Fruit fly (Drosophila melanogaster): ENCODE measurements around the gene CG14005.

Gene CG14005

dm6 chr2L:5801926-5802325 is at the start of gene CG14005, which contains the start of gene CG7239:
CG14005 (minus strand) TSS chr2L:5801975.
CG7239 (plus strand) TSS chr2L:5802220.
- TF ChIP-seq pan (optimal IDR thresholded peaks at IDR 0.05) (no peak), EcR (GFP tag; optimal IDR thresholded peaks at IDR 0.05) (no peak), Dll (optimal IDR thresholded peaks at IDR 0.05) (no peak), usp (GFP tag; optimal IDR thresholded peaks at IDR 0.05) (no peak)

- no peak for TF ChIP-seq pan (optimal IDR thresholded peaks at IDR 0.05)
- no peak for TF ChIP-seq usp (GFP tag; optimal IDR thresholded peaks at IDR 0.05)
- TF ChIP-seq EcR (GFP tag; optimal IDR thresholded peaks at IDR 0.05) = no peak
- no peak for TF ChIP-seq CG8478 (optimal IDR thresholded peaks at IDR 0.05)
- TF ChIP-seq psq (optimal IDR thresholded peaks at IDR 0.05) = no peak
- TF ChIP-seq Dll (optimal IDR thresholded peaks at IDR 0.05) = no peak
These were observed 21.9 kb upstream of the CG14005 start, which contains the start of gene TrissinR for dm6 chr2L:5823704-5824103. TrissinR (plus strand) TSS chr2L:5824004.

- TF ChIP-seq usp (GFP tag; optimal IDR thresholded peaks at IDR 0.05) (no peak), Dll (optimal IDR thresholded peaks at IDR 0.05) (no peak), CG8478 (optimal IDR thresholded peaks at IDR 0.05) (no peak), psq (optimal IDR thresholded peaks at IDR 0.05) (no peak)
These were observed 19.2 kb upstream of the CG14005 start for dm6 chr2L:5820930-5821329.

dm6 chr2L:5818343-5818742 is 16.6 kb upstream of the CG14005 start, which contains the start of gene COX6CL:
COX6CL (minus strand) TSS chr2L:5818443.
- no peak for TF ChIP-seq usp (GFP tag; optimal IDR thresholded peaks at IDR 0.05)

dm6 chr2L:5811274-5811673 is 9.5 kb upstream of the CG14005 start, which contains the start of gene CG43307:
CG43307 (plus strand) TSS chr2L:5811574.
- TF ChIP-seq pan (optimal IDR thresholded peaks at IDR 0.05) (no peak), usp (GFP tag; optimal IDR thresholded peaks at IDR 0.05) (no peak), Dll (optimal IDR thresholded peaks at IDR 0.05) (no peak), psq (optimal IDR thresholded peaks at IDR 0.05) (no peak)

dm6 chr2L:5805091-5805817 is 3.5 kb upstream of the CG14005 start, which contains the start of gene CG11034:
CG11034 (plus strand) TSS chr2L:5805395.
- TF ChIP-seq CG8478 (optimal IDR thresholded peaks at IDR 0.05) = no peak
- TF ChIP-seq Dll (optimal IDR thresholded peaks at IDR 0.05) = peak; percentile 69

- TF ChIP-seq pan (optimal IDR thresholded peaks at IDR 0.05) (no peak), usp (GFP tag; optimal IDR thresholded peaks at IDR 0.05) (no peak), EcR (GFP tag; optimal IDR thresholded peaks at IDR 0.05) (no peak), CG8478 (optimal IDR thresholded peaks at IDR 0.05) (no peak), Dll (optimal IDR thresholded peaks at IDR 0.05) (no peak), psq (optimal IDR thresholded peaks at IDR 0.05) (no peak)
These were observed 2.3 kb upstream of the CG14005 start for dm6 chr2L:5804077-5804476.

- TF ChIP-seq EcR (GFP tag; optimal IDR thresholded peaks at IDR 0.05) (no peak), pan (optimal IDR thresholded peaks at IDR 0.05) (no peak), CG8478 (optimal IDR thresholded peaks at IDR 0.05) (no peak), usp (GFP tag; optimal IDR thresholded peaks at IDR 0.05) (no peak), psq (optimal IDR thresholded peaks at IDR 0.05) (no peak), Dll (optimal IDR thresholded peaks at IDR 0.05) (no peak)
These were observed 1.4 kb downstream of the CG14005 start for dm6 chr2L:5800388-5800748.

dm6 chr2L:5799435-5800387 is 2.1 kb downstream of the CG14005 start, which contains the start of gene CG9171:
CG9171 (minus strand) TSS chr2L:5800253.
- TF ChIP-seq Dll (optimal IDR thresholded peaks at IDR 0.05) (peak; percentile 22), EcR (GFP tag; optimal IDR thresholded peaks at IDR 0.05) (no peak)

dm6 chr2L:5798629-5799028 is 3.1 kb downstream of the CG14005 start:
- TF ChIP-seq EcR (GFP tag; optimal IDR thresholded peaks at IDR 0.05) = no peak
- TF ChIP-seq CG8478 (optimal IDR thresholded peaks at IDR 0.05) = no peak
- TF ChIP-seq usp (GFP tag; optimal IDR thresholded peaks at IDR 0.05) = no peak
- TF ChIP-seq psq (optimal IDR thresholded peaks at IDR 0.05) = no peak
- no peak for TF ChIP-seq pan (optimal IDR thresholded peaks at IDR 0.05)
- TF ChIP-seq Dll (optimal IDR thresholded peaks at IDR 0.05) = no peak

dm6 chr2L:5797977-5798376 is 3.8 kb downstream of the CG14005 start:
- no peak for TF ChIP-seq psq (optimal IDR thresholded peaks at IDR 0.05)
- no peak for TF ChIP-seq EcR (GFP tag; optimal IDR thresholded peaks at IDR 0.05)
- TF ChIP-seq usp (GFP tag; optimal IDR thresholded peaks at IDR 0.05) = no peak
- no peak for TF ChIP-seq Dll (optimal IDR thresholded peaks at IDR 0.05)
- TF ChIP-seq pan (optimal IDR thresholded peaks at IDR 0.05) = no peak

- TF ChIP-seq EcR (GFP tag; optimal IDR thresholded peaks at IDR 0.05) = no peak
- TF ChIP-seq pan (optimal IDR thresholded peaks at IDR 0.05) = no peak
- no peak for TF ChIP-seq usp (GFP tag; optimal IDR thresholded peaks at IDR 0.05)
- no peak for TF ChIP-seq Dll (optimal IDR thresholded peaks at IDR 0.05)
- no peak for TF ChIP-seq CG8478 (optimal IDR thresholded peaks at IDR 0.05)
- no peak for TF ChIP-seq psq (optimal IDR thresholded peaks at IDR 0.05)
These were observed 6.6 kb downstream of the CG14005 start for dm6 chr2L:5795192-5795591.
